Worm (Caenorhabditis elegans): Measurements from ENCODE around the gene ccm-2.

Gene ccm-2

ce11 chrIV:1845061-1845460 is 10.6 kb downstream of the ccm-2 start:
- TF ChIP-seq F13C5.2 (tag; optimal IDR thresholded peaks at IDR 0.05) (peak; percentile 29), ceh-36 (tag; optimal IDR thresholded peaks at IDR 0.05) (no peak)

ce11 chrIV:1846451-1846850 is 12.0 kb downstream of the ccm-2 start:
- TF ChIP-seq hmg-4 (GFP tag; optimal IDR thresholded peaks at IDR 0.05), result no peak
- no peak for TF ChIP-seq tra-4 (tag; optimal IDR thresholded peaks at IDR 0.05)
- no peak for TF ChIP-seq ama-1 (optimal IDR thresholded peaks at IDR 0.05)
- TF ChIP-seq pes-1 (GFP tag; IDR thresholded peaks at IDR 0.05), result no peak
- TF ChIP-seq hmbx-1 (tag; optimal IDR thresholded peaks at IDR 0.05), result no peak
- no peak for TF ChIP-seq flt-1 (GFP tag; IDR thresholded peaks at IDR 0.05)
- TF ChIP-seq F13C5.2 (tag; optimal IDR thresholded peaks at IDR 0.05), result no peak
- TF ChIP-seq ceh-36 (tag; optimal IDR thresholded peaks at IDR 0.05), result no peak
- TF ChIP-seq tbx-11 (GFP tag; IDR thresholded peaks at IDR 0.05), result no peak
- TF ChIP-seq hnd-1 (tag; optimal IDR thresholded peaks at IDR 0.05), result no peak
- no peak for TF ChIP-seq ceh-13 (GFP tag; optimal IDR thresholded peaks at IDR 0.05)
- TF ChIP-seq B0310.2 (tag; optimal IDR thresholded peaks at IDR 0.05), result no peak
- no peak for TF ChIP-seq scrt-1 (GFP tag; IDR thresholded peaks at IDR 0.05)
- no peak for TF ChIP-seq tbx-37 (GFP tag; conservative IDR thresholded peaks at IDR 0.05)
- no peak for TF ChIP-seq sea-1 (GFP tag; conservative IDR thresholded peaks at IDR 0.05)
- TF ChIP-seq aly-1 (tag; optimal IDR thresholded peaks at IDR 0.05), result no peak
- no peak for TF ChIP-seq ets-7 (tag; optimal IDR thresholded peaks at IDR 0.05)

DNA sequence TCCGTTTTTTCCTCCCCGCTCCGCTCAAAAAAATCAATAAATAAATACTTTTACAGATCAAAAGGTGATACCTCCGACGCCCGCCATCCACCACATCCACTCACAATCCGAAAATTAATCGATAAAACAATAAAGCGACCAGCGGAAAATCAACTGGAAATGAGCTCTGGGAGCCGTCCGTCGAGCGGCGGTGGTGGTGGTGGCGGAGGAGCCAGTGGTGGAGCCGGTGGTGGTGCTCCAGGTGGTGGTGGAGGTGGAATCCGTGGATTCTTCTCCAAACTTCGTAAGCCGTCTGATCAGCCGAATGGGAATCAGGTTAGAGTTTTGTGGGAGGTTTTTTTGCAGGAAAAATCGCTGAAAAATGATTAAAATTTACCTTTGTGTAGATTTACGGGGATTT is 13.5 kb downstream of the ccm-2 start, which contains the start of gene egl-4:
TSS of gene egl-4 (plus strand) at position 160 of the 400 bp plus-strand sequence.
- TF ChIP-seq hmbx-1 (tag; optimal IDR thresholded peaks at IDR 0.05) (no peak), pes-1 (GFP tag; IDR thresholded peaks at IDR 0.05) (no peak), ceh-36 (tag; optimal IDR thresholded peaks at IDR 0.05) (no peak), flt-1 (GFP tag; IDR thresholded peaks at IDR 0.05) (no peak), ets-7 (tag; optimal IDR thresholded peaks at IDR 0.05) (no peak), scrt-1 (GFP tag; IDR thresholded peaks at IDR 0.05) (no peak), tbx-37 (GFP tag; conservative IDR thresholded peaks at IDR 0.05) (no peak)

- no peak for TF ChIP-seq hmbx-1 (tag; optimal IDR thresholded peaks at IDR 0.05)
- TF ChIP-seq pes-1 (GFP tag; IDR thresholded peaks at IDR 0.05), result peak; percentile 56
- no peak for TF ChIP-seq scrt-1 (GFP tag; IDR thresholded peaks at IDR 0.05)
Observed at ce11 chrIV:1853934-1854438, 19.6 kb downstream of the ccm-2 start.

DNA sequence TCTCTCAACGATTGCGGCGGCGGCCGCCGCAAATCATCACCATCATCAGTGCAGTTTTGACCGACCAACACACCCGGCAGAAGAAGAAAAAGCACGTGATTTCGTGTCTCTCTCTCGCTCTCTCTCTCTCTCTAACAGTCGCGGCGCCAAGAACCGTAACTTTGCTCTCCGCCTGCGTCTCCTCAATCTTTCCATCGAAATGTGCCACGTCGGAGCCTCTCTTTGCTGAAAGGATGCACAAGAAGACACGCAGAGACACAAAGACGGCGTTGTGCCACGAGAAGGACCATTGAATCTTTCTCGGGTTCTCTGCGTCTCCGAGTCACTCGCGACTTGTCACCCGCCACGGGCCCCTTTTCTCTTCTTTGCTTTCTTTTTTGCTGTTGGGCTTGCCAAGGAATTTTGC is 23.4 kb downstream of the ccm-2 start:
- no peak for TF ChIP-seq B0310.2 (tag; optimal IDR thresholded peaks at IDR 0.05)
- TF ChIP-seq ama-1 (optimal IDR thresholded peaks at IDR 0.05), result no peak
- no peak for TF ChIP-seq tbx-37 (GFP tag; conservative IDR thresholded peaks at IDR 0.05)
- TF ChIP-seq ceh-36 (tag; optimal IDR thresholded peaks at IDR 0.05), result no peak
- TF ChIP-seq aly-1 (tag; optimal IDR thresholded peaks at IDR 0.05), result no peak
- no peak for TF ChIP-seq F13C5.2 (tag; optimal IDR thresholded peaks at IDR 0.05)
- TF ChIP-seq sea-1 (GFP tag; conservative IDR thresholded peaks at IDR 0.05), result no peak
- TF ChIP-seq pes-1 (GFP tag; IDR thresholded peaks at IDR 0.05), result no peak
- TF ChIP-seq scrt-1 (GFP tag; IDR thresholded peaks at IDR 0.05), result no peak
- no peak for TF ChIP-seq tra-4 (tag; optimal IDR thresholded peaks at IDR 0.05)
- no peak for TF ChIP-seq ets-7 (tag; optimal IDR thresholded peaks at IDR 0.05)
- TF ChIP-seq hnd-1 (tag; optimal IDR thresholded peaks at IDR 0.05), result no peak
- no peak for TF ChIP-seq flt-1 (GFP tag; IDR thresholded peaks at IDR 0.05)
- TF ChIP-seq hmg-4 (GFP tag; optimal IDR thresholded peaks at IDR 0.05), result no peak
- TF ChIP-seq ceh-13 (GFP tag; optimal IDR thresholded peaks at IDR 0.05), result no peak
- no peak for TF ChIP-seq tbx-11 (GFP tag; IDR thresholded peaks at IDR 0.05)
- TF ChIP-seq hmbx-1 (tag; optimal IDR thresholded peaks at IDR 0.05), result no peak

DNA sequence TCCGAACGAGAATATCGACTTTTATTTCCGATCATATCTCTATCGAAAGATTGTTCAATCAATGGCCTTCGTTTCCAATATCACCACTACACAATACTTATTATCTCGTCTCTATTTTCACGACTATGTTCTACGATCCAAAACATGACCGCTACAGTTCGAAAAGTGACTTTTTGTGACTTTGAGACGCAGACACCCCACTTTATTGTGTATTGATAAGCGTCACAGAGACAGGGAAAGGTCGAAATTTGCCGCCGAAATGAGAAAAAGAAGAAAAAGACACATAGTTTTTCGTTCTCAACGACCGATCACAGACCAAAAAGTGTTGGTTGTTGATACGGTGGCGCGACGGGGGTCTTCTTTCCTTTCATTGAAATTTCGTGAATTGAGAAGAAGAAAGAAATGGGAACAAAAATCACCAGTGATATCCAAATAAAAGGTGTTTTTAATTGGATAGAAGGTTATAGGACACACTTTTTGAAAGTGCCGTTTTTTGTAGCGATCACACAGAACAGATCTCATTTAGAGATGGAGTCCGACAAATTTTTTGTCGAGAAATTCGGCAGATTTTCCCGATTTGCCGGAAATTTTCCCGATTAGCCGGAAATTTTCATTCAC is 25.0 kb downstream of the ccm-2 start:
- TF ChIP-seq aly-1 (tag; optimal IDR thresholded peaks at IDR 0.05), result no peak
- TF ChIP-seq B0310.2 (tag; optimal IDR thresholded peaks at IDR 0.05), result no peak
- TF ChIP-seq ceh-13 (GFP tag; optimal IDR thresholded peaks at IDR 0.05), result no peak
- TF ChIP-seq tbx-11 (GFP tag; IDR thresholded peaks at IDR 0.05), result no peak
- no peak for TF ChIP-seq tra-4 (tag; optimal IDR thresholded peaks at IDR 0.05)
- no peak for TF ChIP-seq pes-1 (GFP tag; IDR thresholded peaks at IDR 0.05)
- no peak for TF ChIP-seq F13C5.2 (tag; optimal IDR thresholded peaks at IDR 0.05)

DNA sequence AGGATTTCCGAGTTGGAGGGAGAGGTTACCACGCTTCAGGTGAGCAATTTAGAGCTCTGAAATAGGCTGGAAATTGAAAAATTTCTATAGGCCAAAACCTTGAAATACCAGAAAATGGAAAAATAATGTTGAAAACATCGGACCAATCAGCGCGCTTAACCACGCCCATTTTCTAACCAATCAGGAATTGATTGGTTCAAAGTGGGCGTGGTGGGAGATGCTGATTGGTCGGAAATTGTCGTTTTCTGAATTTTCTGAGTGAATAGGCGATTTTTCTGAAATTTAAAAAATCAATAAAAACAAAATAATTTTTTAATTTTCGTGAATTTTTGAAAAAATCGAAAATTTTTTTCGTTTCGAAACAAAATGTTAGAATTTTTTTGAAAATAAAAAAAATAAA is 26.5 kb downstream of the ccm-2 start:
- no peak for TF ChIP-seq scrt-1 (GFP tag; IDR thresholded peaks at IDR 0.05)
- TF ChIP-seq flt-1 (GFP tag; IDR thresholded peaks at IDR 0.05), result no peak
- no peak for TF ChIP-seq aly-1 (tag; optimal IDR thresholded peaks at IDR 0.05)
- no peak for TF ChIP-seq hnd-1 (tag; optimal IDR thresholded peaks at IDR 0.05)
- no peak for TF ChIP-seq B0310.2 (tag; optimal IDR thresholded peaks at IDR 0.05)
- TF ChIP-seq ets-7 (tag; optimal IDR thresholded peaks at IDR 0.05), result no peak
- TF ChIP-seq sea-1 (GFP tag; conservative IDR thresholded peaks at IDR 0.05), result no peak

DNA sequence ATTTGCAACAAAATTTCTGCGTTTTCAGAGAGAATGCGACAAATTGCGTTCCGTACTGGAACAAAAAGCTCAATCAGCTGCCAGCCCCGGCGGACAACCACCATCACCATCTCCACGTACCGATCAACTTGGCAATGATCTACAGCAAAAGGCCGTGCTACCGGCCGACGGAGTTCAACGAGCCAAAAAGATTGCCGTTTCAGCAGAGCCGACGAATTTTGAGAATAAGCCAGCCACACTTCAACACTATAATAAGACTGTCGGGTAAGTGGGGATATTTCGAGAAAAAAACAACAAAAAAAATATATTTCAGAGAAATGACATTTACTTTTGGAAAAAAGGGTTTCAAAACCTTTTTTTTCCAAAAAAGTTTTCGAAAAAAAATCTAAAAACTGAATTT is 28.2 kb downstream of the ccm-2 start:
- TF ChIP-seq scrt-1 (GFP tag; IDR thresholded peaks at IDR 0.05) (no peak), ceh-36 (tag; optimal IDR thresholded peaks at IDR 0.05) (no peak), B0310.2 (tag; optimal IDR thresholded peaks at IDR 0.05) (no peak), hmg-4 (GFP tag; optimal IDR thresholded peaks at IDR 0.05) (no peak), tra-4 (tag; optimal IDR thresholded peaks at IDR 0.05) (no peak)
